Worm (Caenorhabditis elegans) whole organism, young adult: Measurements from ENCODE around the gene taf-9.

Experiments
- B0019.2 ChIP-seq: fragments of 200-800 bp; sonication (Bioruptor generic); conservative IDR thresholded peaks from 2 replicates; pipeline ENCODE4 v1.3.6; 2022; ENCODE audit warnings: missing genetic modification reagents, missing genetic modification characterization, missing compliant biosample characterization
- F22D6.2 ChIP-seq: sonication (generic microtip); optimal IDR thresholded peaks from 2 replicates; lab custom pipeline; 2016; ENCODE audit warnings: mild to moderate bottlenecking, missing genetic modification characterization, missing compliant biosample characterization
- F33H1.4 ChIP-seq: fragments of 200-800 bp; sonication (Bioruptor generic); IDR thresholded peaks from 2 replicates; pipeline ENCODE4 v1.3.6; 2022; ENCODE audit warnings: missing genetic modification reagents, missing genetic modification characterization, missing compliant biosample characterization
- F57C9.4 ChIP-seq: sonication (generic microtip); optimal IDR thresholded peaks from 2 replicates; lab custom pipeline; 2017; ENCODE audit warnings: mild to moderate bottlenecking, missing genetic modification characterization, missing compliant biosample characterization
- Y79H2A.3 ChIP-seq: fragments of 200-800 bp; sonication (Bioruptor generic); conservative IDR thresholded peaks from 2 replicates; pipeline ENCODE4 v1.3.6; 2022; ENCODE audit warnings: missing genetic modification reagents, missing genetic modification characterization, missing compliant biosample characterization
- ama-1 ChIP-seq, 3 experiments: fragments of 150-350 bp in 1 of 3; sonication (generic microtip) in 2 of 3; optimal IDR thresholded peaks; 2 replicates each; lab custom pipeline; 2014 to 2018; ENCODE audit warnings: missing biosample characterization in 2 of 3, missing genetic modification characterization in 2 of 3, missing genetic modification reagents in 2 of 3
- aptf-3 ChIP-seq: fragments of 200-800 bp; sonication (Bioruptor generic); IDR thresholded peaks from 2 replicates; pipeline ENCODE4 v1.3.6; 2022; ENCODE audit warnings: missing genetic modification characterization, missing compliant biosample characterization
- ceh-100 ChIP-seq: fragments of 200-800 bp; sonication (Bioruptor generic); IDR thresholded peaks from 2 replicates; pipeline ENCODE4 v1.3.6; 2022; ENCODE audit warnings: missing genetic modification reagents, missing genetic modification characterization, missing compliant biosample characterization
- ceh-91 ChIP-seq: fragments of 200-800 bp; sonication (Bioruptor generic); IDR thresholded peaks from 2 replicates; pipeline ENCODE4 v1.3.6; 2022; ENCODE audit warnings: missing genetic modification reagents, missing genetic modification characterization, missing compliant biosample characterization
- chd-7 ChIP-seq: sonication (generic microtip); optimal IDR thresholded peaks from 2 replicates; lab custom pipeline; 2016; ENCODE audit warnings: mild to moderate bottlenecking, missing genetic modification characterization, moderate library complexity, missing compliant biosample characterization
- efl-1 ChIP-seq: fragments of 150-350 bp; optimal IDR thresholded peaks from 2 replicates; lab custom pipeline; 2014; ENCODE audit warnings: missing biosample characterization, missing genetic modification reagents, missing genetic modification characterization
- egl-18 ChIP-seq: fragments of 200-800 bp; sonication (Bioruptor generic); IDR thresholded peaks from 2 replicates; pipeline ENCODE4 v1.3.6; 2022; ENCODE audit warnings: missing genetic modification reagents, missing genetic modification characterization, missing compliant biosample characterization
- fkh-3 ChIP-seq: sonication (generic microtip); optimal IDR thresholded peaks from 2 replicates; lab custom pipeline; 2016; ENCODE audit warnings: mild to moderate bottlenecking, missing genetic modification characterization, missing compliant biosample characterization
- hmg-20 ChIP-seq: fragments of 200-800 bp; sonication (Bioruptor generic); IDR thresholded peaks from 2 replicates; pipeline ENCODE4 v1.3.6; 2022; ENCODE audit warnings: missing genetic modification reagents, missing genetic modification characterization, missing compliant biosample characterization
- let-526 ChIP-seq: fragments of 200-800 bp; sonication (Bioruptor generic); IDR thresholded peaks from 2 replicates; pipeline ENCODE4 v1.3.6; 2022; ENCODE audit warnings: missing genetic modification reagents, missing genetic modification characterization, missing compliant biosample characterization
- lin-26 ChIP-seq: fragments of 200-800 bp; sonication (Bioruptor generic); IDR thresholded peaks from 2 replicates; pipeline ENCODE4 v1.3.6; 2022; ENCODE audit warnings: missing genetic modification reagents, missing genetic modification characterization, missing compliant biosample characterization
- madf-6 ChIP-seq: fragments of 200-800 bp; sonication (Bioruptor generic); IDR thresholded peaks from 2 replicates; pipeline ENCODE4 v1.3.6; 2022; ENCODE audit warnings: missing genetic modification reagents, missing genetic modification characterization, missing compliant biosample characterization
- madf-8 ChIP-seq: fragments of 200-800 bp; sonication (Bioruptor generic); conservative IDR thresholded peaks from 2 replicates; pipeline ENCODE4 v1.3.6; 2022; ENCODE audit warnings: missing genetic modification reagents, missing genetic modification characterization, missing compliant biosample characterization
- nhr-80 ChIP-seq: sonication (generic microtip); optimal IDR thresholded peaks from 2 replicates; lab custom pipeline; 2016; ENCODE audit warnings: missing genetic modification characterization, missing compliant biosample characterization
- snpc-1.1 ChIP-seq: sonication (generic microtip); optimal IDR thresholded peaks from 2 replicates; lab custom pipeline; 2017; ENCODE audit warnings: missing genetic modification characterization, mild to moderate bottlenecking, missing compliant biosample characterization, antibody characterized with exemption, moderate library complexity, missing genotype, missing genetic modification reagents; ENCODE audit not compliant: insufficient read depth
- snpc-4 ChIP-seq, 5 experiments: fragments of 150-350 bp in 1 of 5; sonication (generic microtip) in 4 of 5; optimal IDR thresholded peaks; 2 replicates each; lab custom pipeline; 2014 to 2018; ENCODE audit warnings: missing genetic modification characterization in 5 of 5, missing biosample characterization in 3 of 5, antibody characterized with exemption in 2 of 5, mild to moderate bottlenecking in 2 of 5, missing compliant biosample characterization in 2 of 5, missing genotype in 2 of 5, moderate library complexity in 2 of 5, missing genetic modification reagents in 1 of 5
- somi-1 ChIP-seq: fragments of 200-800 bp; sonication (Bioruptor generic); optimal IDR thresholded peaks from 2 replicates; lab custom pipeline; 2018; ENCODE audit warnings: mild to moderate bottlenecking, missing genetic modification characterization, missing compliant biosample characterization
- tbp1 ChIP-seq: fragments of 200-800 bp; sonication (Bioruptor generic); optimal IDR thresholded peaks from 2 replicates; lab custom pipeline; 2018; ENCODE audit warnings: mild to moderate bottlenecking, missing genetic modification characterization, missing compliant biosample characterization
- tbx-9 ChIP-seq: sonication (generic microtip); optimal IDR thresholded peaks from 2 replicates; lab custom pipeline; 2016; ENCODE audit warnings: borderline replicate concordance, missing genetic modification characterization, inconsistent platforms, missing compliant biosample characterization
- tlf-1 ChIP-seq: fragments of 200-800 bp; sonication (Bioruptor generic); optimal IDR thresholded peaks from 2 replicates; lab custom pipeline; 2018; ENCODE audit warnings: mild to moderate bottlenecking, missing genetic modification characterization, missing compliant biosample characterization
- unc-62 ChIP-seq: fragments of 150-350 bp; optimal IDR thresholded peaks from 2 replicates; lab custom pipeline; 2014; ENCODE audit warnings: missing biosample characterization, missing genetic modification reagents, missing genetic modification characterization
- xnd-1 ChIP-seq: sonication (generic microtip); optimal IDR thresholded peaks from 2 replicates; lab custom pipeline; 2016; ENCODE audit warnings: missing genotype, missing genetic modification reagents, missing genetic modification characterization, missing compliant biosample characterization
- zim-3 ChIP-seq: sonication (generic microtip); optimal IDR thresholded peaks from 2 replicates; lab custom pipeline; 2017; ENCODE audit warnings: mild to moderate bottlenecking, missing genetic modification characterization, moderate library complexity, missing compliant biosample characterization
- ztf-22 ChIP-seq: fragments of 200-800 bp; sonication (Bioruptor generic); optimal IDR thresholded peaks from 2 replicates; lab custom pipeline; 2018; ENCODE audit warnings: mild to moderate bottlenecking, missing genetic modification characterization, moderate library complexity, missing compliant biosample characterization
- ztf-26 ChIP-seq: sonication (generic microtip); optimal IDR thresholded peaks from 2 replicates; lab custom pipeline; 2017; ENCODE audit warnings: missing genetic modification characterization, missing compliant biosample characterization

The taf-9 gene

ce11 chrIII:13625650-13626430 is 1.8 kb downstream of the taf-9 start (continued):
- TF ChIP-seq tbp1 (GFP tag; lab: Kevin White, UChicago) (peak; percentile 27), lin-26 (GFP tag; lab: Robert Waterston, UW) (peak; percentile 38; the same call in 1 of the 2 replicates), ceh-100 (GFP tag; lab: Robert Waterston, UW) (no peak), aptf-3 (GFP tag; lab: Robert Waterston, UW) (no peak), ceh-91 (GFP tag; lab: Robert Waterston, UW) (no peak), let-526 (no peak), F57C9.4 (tag; lab: Kevin White, UChicago) (peak; percentile 7), egl-18 (GFP tag; lab: Robert Waterston, UW) (no peak), zim-3 (no peak), ama-1 (optimal IDR thresholded peaks at IDR 0.05; lab: Kevin White, UChicago) (no peak), ama-1 (GFP tag; optimal IDR thresholded peaks at IDR 0.05; lab: Kevin White, UChicago) (peak in 1 of 2 experiments; percentile 52), efl-1 (GFP tag; lab: Kevin White, UChicago) (no peak), unc-62 (no peak), ztf-26 (tag; lab: Kevin White, UChicago) (no peak), F22D6.2 (no peak), tlf-1 (peak; percentile 50), hmg-20 (GFP tag; lab: Robert Waterston, UW) (0 out of 2 replicates have a peak, but pooled peaks have one; percentile 3)

ce11 chrIII:13626692-13627091 is 2.6 kb downstream of the taf-9 start, which contains the start of gene T12D8.5:
T12D8.5 (minus strand) TSS chrIII:13626786.
- TF ChIP-seq nhr-80 (peak; percentile 39), tbx-9 (no peak)

- no peak for TF ChIP-seq madf-8 (GFP tag; lab: Robert Waterston, UW)
- no peak for TF ChIP-seq fkh-3 (tag; lab: Kevin White, UChicago)
- no peak for TF ChIP-seq xnd-1 (tag; lab: Kevin White, UChicago)
- no peak for TF ChIP-seq B0019.2 (GFP tag; lab: Robert Waterston, UW)
- TF ChIP-seq tlf-1: no peak
- no peak for TF ChIP-seq chd-7
- TF ChIP-seq madf-6: no peak
- TF ChIP-seq F33H1.4 (GFP tag; lab: Robert Waterston, UW): no peak
- TF ChIP-seq F22D6.2: no peak
- no peak for TF ChIP-seq Y79H2A.3
- TF ChIP-seq somi-1 (GFP tag; lab: Kevin White, UChicago): no peak
These were observed 6.6 kb downstream of the taf-9 start, which contains the start of gene arrd-17 for ce11 chrIII:13630708-13631107. arrd-17 (minus strand) TSS chrIII:13630808.

ce11 chrIII:13633826-13634225 is 9.8 kb downstream of the taf-9 start:
- TF ChIP-seq tbx-9 (no peak), tlf-1 (no peak), snpc-1.1 (tag; lab: Kevin White, UChicago) (no peak)

ce11 chrIII:13635235-13635634 is 11.2 kb downstream of the taf-9 start:
- TF ChIP-seq ztf-22 (GFP tag; lab: Kevin White, UChicago): no peak
- TF ChIP-seq snpc-4 (GFP tag; optimal IDR thresholded peaks at IDR 0.05; lab: Kevin White, UChicago): no peak
- TF ChIP-seq snpc-4 (tag; optimal IDR thresholded peaks at IDR 0.05; lab: Kevin White, UChicago): peak in 1 of 4 experiments; percentile 1
- TF ChIP-seq, all 124 proteins: peak for 1
